Fruit fly (Drosophila melanogaster) whole organism, embryonic: Measurements from ENCODE around the gene Osi20.
A peak's percentile ranks its signal among the peaks of the same experiment; 100 is the strongest.

Source experiments
- Blimp-1 ChIP-seq: fragments of 200-800 bp; sonication (Bioruptor generic); optimal IDR thresholded peaks from 3 replicates; lab custom pipeline; 2018; ENCODE audit warnings: missing biosample characterization, missing genetic modification characterization, mild to moderate bottlenecking, moderate library complexity, missing genetic modification reagents
- CG11247 ChIP-seq: fragments of 200-800 bp; sonication (Bioruptor generic); IDR thresholded peaks from 2 replicates; pipeline ENCODE4 v1.3.6; 2022; ENCODE audit warnings: missing biosample characterization, missing genetic modification characterization
- CG11504 ChIP-seq: fragments of 200-800 bp; sonication (Bioruptor generic); optimal IDR thresholded peaks from 3 replicates; lab custom pipeline; 2019; ENCODE audit warnings: missing biosample characterization, mild to moderate bottlenecking, missing genetic modification characterization, moderate library complexity
- CG13287 ChIP-seq: fragments of 200-800 bp; sonication (Bioruptor generic); IDR thresholded peaks from 2 replicates; pipeline ENCODE4 v1.3.6; 2022; ENCODE audit warnings: missing biosample characterization, missing genetic modification characterization; ENCODE audit not compliant: partially characterized antibody
- CG13894 ChIP-seq: fragments of 200-800 bp; sonication (Bioruptor generic); optimal IDR thresholded peaks from 3 replicates; lab custom pipeline; 2018; ENCODE audit warnings: missing biosample characterization, mild to moderate bottlenecking, missing genetic modification characterization, moderate library complexity
- CG14441 ChIP-seq: fragments of 200-800 bp; sonication (Bioruptor generic); IDR thresholded peaks from 2 replicates; pipeline ENCODE4 v1.3.6; 2022; ENCODE audit warnings: missing biosample characterization, missing genetic modification characterization
- CG1647 ChIP-seq: fragments of 200-800 bp; sonication (Bioruptor generic); optimal IDR thresholded peaks from 3 replicates; lab custom pipeline; 2016; ENCODE audit warnings: missing biosample characterization, missing genetic modification characterization
- CG16815 ChIP-seq: fragments of 200-800 bp; sonication (Bioruptor generic); optimal IDR thresholded peaks from 3 replicates; lab custom pipeline; 2017; ENCODE audit warnings: missing biosample characterization, mild to moderate bottlenecking, missing genetic modification characterization
- CG3065 ChIP-seq: fragments of 200-800 bp; sonication (Bioruptor generic); optimal IDR thresholded peaks from 2 replicates; lab custom pipeline; 2016; ENCODE audit warnings: missing biosample characterization, missing genetic modification characterization
- CG31388 ChIP-seq: fragments of 200-800 bp; sonication (Bioruptor generic); optimal IDR thresholded peaks from 2 replicates; lab custom pipeline; 2016; ENCODE audit warnings: missing biosample characterization, missing genetic modification characterization
- CG32772 ChIP-seq: fragments of 200-800 bp; sonication (Bioruptor generic); IDR thresholded peaks from 2 replicates; pipeline ENCODE4 v1.3.6; 2022; ENCODE audit warnings: missing biosample characterization, missing genetic modification characterization
- CG34224 ChIP-seq: fragments of 200-800 bp; sonication (Bioruptor generic); IDR thresholded peaks from 3 replicates; pipeline ENCODE4 v1.3.6; 2022; ENCODE audit warnings: missing biosample characterization, missing genetic modification characterization; ENCODE audit not compliant: partially characterized antibody
- CG5180 ChIP-seq: fragments of 200-800 bp; sonication (Bioruptor generic); optimal IDR thresholded peaks from 3 replicates; lab custom pipeline; 2017; ENCODE audit warnings: missing biosample characterization, missing genetic modification characterization, mild to moderate bottlenecking, moderate library complexity, missing genetic modification reagents
- CG6791 ChIP-seq: fragments of 200-800 bp; sonication (Bioruptor generic); IDR thresholded peaks from 3 replicates; pipeline ENCODE4 v1.3.6; 2022; ENCODE audit warnings: missing biosample characterization, missing genetic modification characterization; ENCODE audit not compliant: partially characterized antibody
- CG6854 ChIP-seq: fragments of 200-800 bp; sonication (Bioruptor generic); optimal IDR thresholded peaks from 3 replicates; lab custom pipeline; 2017; ENCODE audit warnings: missing biosample characterization, mild to moderate bottlenecking, missing genetic modification characterization
- CG7556 ChIP-seq: fragments of 200-800 bp; sonication (Bioruptor generic); optimal IDR thresholded peaks from 2 replicates; lab custom pipeline; 2017; ENCODE audit warnings: missing biosample characterization, mild to moderate bottlenecking, missing genetic modification characterization
- CG7928 ChIP-seq: fragments of 200-800 bp; sonication (Bioruptor generic); optimal IDR thresholded peaks from 2 replicates; lab custom pipeline; 2017; ENCODE audit warnings: missing biosample characterization, mild to moderate bottlenecking, missing genetic modification characterization
- CG8388 ChIP-seq: fragments of 200-800 bp; sonication (Bioruptor generic); optimal IDR thresholded peaks from 2 replicates; lab custom pipeline; 2019; ENCODE audit warnings: missing biosample characterization, mild to moderate bottlenecking, missing genetic modification characterization, moderate library complexity
- Meics ChIP-seq: fragments of 200-800 bp; sonication (Bioruptor generic); optimal IDR thresholded peaks from 2 replicates; lab custom pipeline; 2017; ENCODE audit warnings: missing biosample characterization, mild to moderate bottlenecking, missing genetic modification characterization
- Myb ChIP-seq: fragments of 200-800 bp; sonication (Bioruptor generic); optimal IDR thresholded peaks from 2 replicates; lab custom pipeline; 2016; ENCODE audit warnings: missing biosample characterization, missing genetic modification characterization
- NfI ChIP-seq: fragments of 200-800 bp; sonication (Bioruptor generic); optimal IDR thresholded peaks from 3 replicates; lab custom pipeline; 2018; ENCODE audit warnings: missing biosample characterization, mild to moderate bottlenecking, missing genetic modification characterization, moderate library complexity
- Opbp ChIP-seq: fragments of 200-800 bp; sonication (Bioruptor generic); IDR thresholded peaks from 3 replicates; pipeline ENCODE4 v1.3.6; 2022; ENCODE audit warnings: missing biosample characterization, missing genetic modification characterization; ENCODE audit not compliant: partially characterized antibody
- Rx ChIP-seq: fragments of 200-800 bp; sonication (Bioruptor generic); IDR thresholded peaks from 2 replicates; pipeline ENCODE4 v1.3.6; 2022; ENCODE audit warnings: missing biosample characterization, missing genetic modification characterization
- Xrp1 ChIP-seq: fragments of 200-800 bp; sonication (Bioruptor generic); IDR thresholded peaks from 2 replicates; pipeline ENCODE4 v1.3.6; 2022; ENCODE audit warnings: missing biosample characterization, missing genetic modification characterization
- ab ChIP-seq: fragments of 200-800 bp; sonication (Bioruptor generic); optimal IDR thresholded peaks from 2 replicates; lab custom pipeline; 2016; ENCODE audit warnings: missing biosample characterization, missing genetic modification characterization
- ash1 ChIP-seq: fragments of 200-800 bp; sonication (Bioruptor generic); optimal IDR thresholded peaks from 2 replicates; lab custom pipeline; 2018; ENCODE audit warnings: missing biosample characterization, mild to moderate bottlenecking, missing genetic modification characterization
- chif ChIP-seq, 2 experiments: fragments of 200-800 bp; sonication (Bioruptor generic); optimal IDR thresholded peaks; 3 replicates each; lab custom pipeline; 2016; ENCODE audit warnings: missing biosample characterization in 2 of 2, missing genetic modification characterization in 2 of 2
- chinmo ChIP-seq: fragments of 200-800 bp; sonication (Bioruptor generic); IDR thresholded peaks from 4 replicates; pipeline ENCODE4 v1.3.6; 2022; ENCODE audit warnings: missing biosample characterization, missing genetic modification characterization; ENCODE audit not compliant: partially characterized antibody
- ci ChIP-seq: fragments of 200-800 bp; sonication (Bioruptor generic); IDR thresholded peaks from 3 replicates; pipeline ENCODE4 v1.3.6; 2022; ENCODE audit warnings: missing biosample characterization, missing genetic modification characterization
- danr ChIP-seq: fragments of 200-800 bp; sonication (Bioruptor generic); IDR thresholded peaks from 2 replicates; pipeline ENCODE4 v1.3.6; 2022; ENCODE audit warnings: missing biosample characterization, missing genetic modification characterization
- esg ChIP-seq: fragments of 200-800 bp; sonication (Bioruptor generic); conservative IDR thresholded peaks from 2 replicates; pipeline ENCODE4 v1.3.6; 2022; ENCODE audit warnings: missing biosample characterization, missing genetic modification characterization
- fd96Cb ChIP-seq: fragments of 200-800 bp; sonication (Bioruptor generic); optimal IDR thresholded peaks from 2 replicates; lab custom pipeline; 2018; ENCODE audit warnings: missing biosample characterization, mild to moderate bottlenecking, missing genetic modification characterization, moderate library complexity
- inv ChIP-seq: fragments of 200-800 bp; sonication (Bioruptor generic); IDR thresholded peaks from 2 replicates; pipeline ENCODE4 v1.3.6; 2022; ENCODE audit warnings: missing biosample characterization, missing genetic modification characterization; ENCODE audit not compliant: partially characterized antibody
- jumu ChIP-seq: fragments of 200-800 bp; sonication (Bioruptor generic); optimal IDR thresholded peaks from 3 replicates; lab custom pipeline; 2016; ENCODE audit warnings: missing biosample characterization, missing genetic modification characterization
- kah ChIP-seq: fragments of 200-800 bp; sonication (Bioruptor generic); optimal IDR thresholded peaks from 2 replicates; lab custom pipeline; 2018; ENCODE audit warnings: missing biosample characterization, mild to moderate bottlenecking, missing genetic modification characterization
- kni ChIP-seq: fragments of 200-800 bp; sonication (Bioruptor generic); optimal IDR thresholded peaks from 3 replicates; lab custom pipeline; 2017; ENCODE audit warnings: mild to moderate bottlenecking, missing biosample characterization, missing genetic modification reagents, missing genetic modification characterization
- otp ChIP-seq: fragments of 200-800 bp; sonication (Bioruptor generic); IDR thresholded peaks from 3 replicates; pipeline ENCODE4, ENCODE4 v1.3.6; 2022; ENCODE audit warnings: missing biosample characterization, missing genetic modification characterization
- peb ChIP-seq: fragments of 200-800 bp; sonication (Bioruptor generic); IDR thresholded peaks from 2 replicates; pipeline ENCODE4 v1.3.6; 2022; ENCODE audit warnings: missing biosample characterization, missing genetic modification characterization
- phol ChIP-seq: fragments of 200-800 bp; sonication (Bioruptor generic); optimal IDR thresholded peaks from 3 replicates; lab custom pipeline; 2018; ENCODE audit warnings: missing biosample characterization, mild to moderate bottlenecking, missing genetic modification characterization, moderate library complexity
- sd ChIP-seq: fragments of 200-800 bp; sonication (Bioruptor generic); optimal IDR thresholded peaks from 3 replicates; lab custom pipeline; 2018; ENCODE audit warnings: missing biosample characterization, mild to moderate bottlenecking, missing genetic modification characterization, moderate library complexity
- sr ChIP-seq: fragments of 200-800 bp; sonication (Bioruptor generic); IDR thresholded peaks from 3 replicates; pipeline ENCODE4 v1.3.6; 2022; ENCODE audit warnings: missing biosample characterization, missing genetic modification characterization
- sug ChIP-seq: fragments of 200-800 bp; optimal IDR thresholded peaks from 2 replicates; lab custom pipeline; 2019; ENCODE audit warnings: missing biosample characterization, mild to moderate bottlenecking, missing genetic modification characterization, moderate library complexity
- twi ChIP-seq: fragments of 200-800 bp; optimal IDR thresholded peaks from 2 replicates; lab custom pipeline; 2019; ENCODE audit warnings: missing biosample characterization, mild to moderate bottlenecking, missing genetic modification characterization, moderate library complexity
- vvl ChIP-seq: fragments of 200-800 bp; sonication (Bioruptor generic); IDR thresholded peaks from 2 replicates; pipeline ENCODE4 v1.3.6; 2022; ENCODE audit warnings: missing biosample characterization, missing genetic modification characterization
- zen ChIP-seq: fragments of 200-800 bp; sonication (Bioruptor generic); optimal IDR thresholded peaks from 3 replicates; lab custom pipeline; 2018; ENCODE audit warnings: missing biosample characterization, mild to moderate bottlenecking, missing genetic modification characterization, moderate library complexity

Gene Osi20

DNA sequence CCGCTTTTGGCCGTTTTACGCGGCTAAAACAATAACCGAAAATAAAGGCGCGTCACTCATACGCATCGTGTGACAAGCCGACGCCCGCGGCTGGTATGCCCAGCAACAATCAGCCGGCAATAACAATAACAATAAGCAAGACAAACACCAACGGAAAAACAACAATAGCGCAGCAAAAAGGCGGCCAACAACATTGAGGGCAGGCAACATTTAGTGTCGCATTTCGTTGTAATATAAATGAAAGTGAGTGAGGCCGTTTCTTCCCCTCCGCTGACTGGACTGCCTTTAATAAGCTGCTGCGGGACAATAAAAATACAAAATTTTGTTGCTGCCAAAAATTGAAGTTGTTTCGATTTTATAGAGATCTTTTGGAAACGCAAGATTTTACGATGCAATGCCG, 42.7 kb upstream of the Osi20 start (continued):
- no peak for TF ChIP-seq CG13287
- TF ChIP-seq CG11504: peak; percentile 53
- no peak for TF ChIP-seq Myb (GFP tag; lab: Kevin White, UChicago)
- no peak for TF ChIP-seq peb (GFP tag; lab: Robert Waterston, UW)
- no peak for TF ChIP-seq jumu (GFP tag; lab: Kevin White, UChicago)
- no peak for TF ChIP-seq fd96Cb
- no peak for TF ChIP-seq NfI (GFP tag; lab: Kevin White, UChicago)
- no peak for TF ChIP-seq sug (tag; lab: Kevin White, UChicago)
- peak; percentile 47; the same call in 1 of the 3 replicates for TF ChIP-seq ci (GFP tag; lab: Robert Waterston, UW)
- TF ChIP-seq CG31388 (GFP tag; lab: Kevin White, UChicago): no peak
- no peak for TF ChIP-seq esg (GFP tag; lab: Robert Waterston, UW)
- TF ChIP-seq CG6791 (GFP tag; lab: Robert Waterston, UW): no peak
- no peak for TF ChIP-seq chif (GFP tag; optimal IDR thresholded peaks at IDR 0.05; lab: Kevin White, UChicago)
- TF ChIP-seq Rx (GFP tag; lab: Robert Waterston, UW): no peak
- no peak for TF ChIP-seq CG16815 (GFP tag; lab: Kevin White, UChicago)
- TF ChIP-seq CG11247 (GFP tag; lab: Robert Waterston, UW): no peak
- TF ChIP-seq CG1647 (GFP tag; lab: Kevin White, UChicago): no peak
- peak; percentile 46 for TF ChIP-seq kni
- no peak for TF ChIP-seq CG3065 (GFP tag; lab: Kevin White, UChicago)
- TF ChIP-seq CG7556: no peak
- TF ChIP-seq CG8388 (GFP tag; lab: Kevin White, UChicago): no peak
- peak; percentile 72 for TF ChIP-seq sd (tag; lab: Kevin White, UChicago)
- no peak for TF ChIP-seq CG34224
- no peak for TF ChIP-seq phol
- no peak for TF ChIP-seq CG14441 (GFP tag; lab: Robert Waterston, UW)
- 0 out of 4 replicates have a peak, but pooled peaks have one; percentile 49 for TF ChIP-seq chinmo (GFP tag; lab: Robert Waterston, UW)
- TF ChIP-seq Opbp: no peak
- no peak for TF ChIP-seq CG6854 (GFP tag; lab: Kevin White, UChicago)
- no peak for TF ChIP-seq CG5180 (GFP tag; lab: Kevin White, UChicago)
- TF ChIP-seq Meics (GFP tag; lab: Kevin White, UChicago): no peak
- TF ChIP-seq danr: no peak
- TF ChIP-seq ab (GFP tag; lab: Kevin White, UChicago): no peak
- no peak for TF ChIP-seq kah (GFP tag; lab: Kevin White, UChicago)
- TF ChIP-seq inv (GFP tag; lab: Robert Waterston, UW): no peak

dm6 chr3R:6298828-6299227, 41.1 kb upstream of the Osi20 start, which contains the start of gene Osi14:
Osi14 (plus strand) TSS chr3R:6299128.
- TF ChIP-seq Xrp1 (GFP tag; lab: Robert Waterston, UW) (no peak), chinmo (GFP tag; lab: Robert Waterston, UW) (0 out of 4 replicates have a peak, but pooled peaks have one; percentile 72)
- TF ChIP-seq, all 482 proteins: peak for 1

DNA sequence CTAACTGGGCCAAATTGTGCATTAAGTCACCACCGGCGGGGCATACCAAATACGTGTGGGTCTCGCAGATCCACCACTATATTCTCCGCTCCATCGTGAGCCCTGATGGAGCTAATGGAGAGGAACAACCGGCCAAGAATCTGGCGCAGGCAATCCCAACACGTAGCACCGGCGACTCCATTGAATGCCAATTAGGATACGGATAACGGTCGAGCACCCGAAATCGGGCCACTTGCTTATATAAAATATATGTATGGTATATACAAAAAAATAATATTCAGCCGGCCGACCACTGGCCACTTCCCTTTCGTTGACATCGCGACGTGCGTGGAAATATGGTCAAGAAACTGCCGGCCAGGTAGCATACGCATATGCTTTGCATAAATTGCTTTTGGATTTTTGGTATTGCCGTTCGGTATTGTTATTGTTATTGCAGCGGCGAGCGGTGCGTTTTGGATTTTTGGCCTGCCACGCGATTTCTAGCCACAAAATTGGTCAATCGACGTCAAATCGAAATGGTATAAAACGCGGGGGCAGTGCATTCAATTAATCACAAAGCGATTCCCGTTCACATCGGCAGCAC, 38.5 kb upstream of the Osi20 start, which contains the start of gene Osi15:
Osi15 (plus strand) TSS at position 548 of the 583 bp plus-strand sequence.
- peak; percentile 61 for TF ChIP-seq Blimp-1 (GFP tag; lab: Kevin White, UChicago)
- 0 out of 3 replicates have a peak, but pooled peaks have one; percentile 21 for TF ChIP-seq sr
- peak; percentile 42 for TF ChIP-seq CG13894 (tag; lab: Kevin White, UChicago)
- no peak for TF ChIP-seq peb (GFP tag; lab: Robert Waterston, UW)
- TF ChIP-seq CG32772: no peak
- TF ChIP-seq twi (tag; lab: Kevin White, UChicago): no peak
- no peak for TF ChIP-seq CG7928 (GFP tag; lab: Kevin White, UChicago)
- TF ChIP-seq kni: peak; percentile 83
- peak; percentile 91 for TF ChIP-seq vvl (GFP tag; lab: Robert Waterston, UW)
- TF ChIP-seq ash1 (GFP tag; lab: Kevin White, UChicago): no peak
- TF ChIP-seq otp: no peak
- no peak for TF ChIP-seq zen (tag; lab: Kevin White, UChicago)
